Fruit fly (Drosophila melanogaster) whole organism, prepupa: Measurements from ENCODE around the gene Cp19.
A peak's percentile ranks its signal among the peaks of the same experiment; 100 is the strongest.

Source experiments
- Blimp-1 ChIP-seq: fragments of 200-800 bp; sonication (Bioruptor generic); optimal IDR thresholded peaks from 3 replicates; lab custom pipeline; 2017; ENCODE audit warnings: missing biosample characterization, missing genetic modification characterization, mild to moderate bottlenecking, moderate library complexity, missing genetic modification reagents
- CG10631 ChIP-seq: fragments of 200-800 bp; sonication (Bioruptor generic); optimal IDR thresholded peaks from 2 replicates; lab custom pipeline; 2016; ENCODE audit warnings: missing biosample characterization, missing genetic modification characterization
- CG10669 ChIP-seq: fragments of 200-800 bp; sonication (Bioruptor generic); optimal IDR thresholded peaks from 3 replicates; lab custom pipeline; 2018; ENCODE audit warnings: missing biosample characterization, mild to moderate bottlenecking, missing genetic modification characterization, moderate library complexity
- CG11294 ChIP-seq: fragments of 200-800 bp; sonication (Bioruptor generic); IDR thresholded peaks from 2 replicates; pipeline ENCODE4 v1.3.6; 2022; ENCODE audit warnings: missing biosample characterization, missing genetic modification characterization
- CG11902 ChIP-seq: fragments of 200-800 bp; sonication (Bioruptor generic); optimal IDR thresholded peaks from 3 replicates; lab custom pipeline; 2016; ENCODE audit warnings: missing biosample characterization, missing genetic modification characterization
- CG15336 ChIP-seq: fragments of 200-800 bp; sonication (Bioruptor generic); IDR thresholded peaks from 2 replicates; pipeline ENCODE4 v1.3.6; 2022; ENCODE audit warnings: missing biosample characterization, missing genetic modification characterization
- CG1621 ChIP-seq: fragments of 200-800 bp; sonication (Bioruptor generic); optimal IDR thresholded peaks from 3 replicates; lab custom pipeline; 2018; ENCODE audit warnings: missing biosample characterization, mild to moderate bottlenecking, missing genetic modification characterization
- CG31627 ChIP-seq: fragments of 200-800 bp; sonication (Bioruptor generic); optimal IDR thresholded peaks from 3 replicates; lab custom pipeline; 2016; ENCODE audit warnings: missing biosample characterization, missing genetic modification characterization
- CG32006 ChIP-seq: fragments of 200-800 bp; sonication (Bioruptor generic); optimal IDR thresholded peaks from 3 replicates; lab custom pipeline; 2017; ENCODE audit warnings: missing biosample characterization, mild to moderate bottlenecking, missing genetic modification characterization
- CG3919 ChIP-seq: fragments of 200-800 bp; sonication (Bioruptor generic); optimal IDR thresholded peaks from 3 replicates; lab custom pipeline; 2016; ENCODE audit warnings: missing biosample characterization, missing genetic modification characterization
- CG4318 ChIP-seq: fragments of 200-800 bp; sonication (Bioruptor generic); optimal IDR thresholded peaks from 3 replicates; lab custom pipeline; 2017; ENCODE audit warnings: missing biosample characterization, mild to moderate bottlenecking, missing genetic modification characterization
- CG6163 ChIP-seq: fragments of 200-800 bp; sonication (Bioruptor generic); IDR thresholded peaks from 3 replicates; pipeline ENCODE4 v1.3.6; 2022; ENCODE audit warnings: missing biosample characterization, missing genetic modification characterization
- CG6276 ChIP-seq: fragments of 200-800 bp; sonication (Bioruptor generic); optimal IDR thresholded peaks from 2 replicates; lab custom pipeline; 2017; ENCODE audit warnings: missing biosample characterization, mild to moderate bottlenecking, missing genetic modification characterization
- CG6792 ChIP-seq: fragments of 200-800 bp; sonication (Bioruptor generic); optimal IDR thresholded peaks from 3 replicates; lab custom pipeline; 2016; ENCODE audit warnings: missing biosample characterization, missing genetic modification characterization
- CG6808 ChIP-seq: fragments of 200-800 bp; sonication (Bioruptor generic); optimal IDR thresholded peaks from 3 replicates; lab custom pipeline; 2017; ENCODE audit warnings: missing biosample characterization, missing genetic modification characterization, mild to moderate bottlenecking, moderate library complexity, missing genetic modification reagents
- CG6854 ChIP-seq: fragments of 200-800 bp; sonication (Bioruptor generic); optimal IDR thresholded peaks from 2 replicates; lab custom pipeline; 2017; ENCODE audit warnings: missing biosample characterization, mild to moderate bottlenecking, missing genetic modification characterization
- CG7368 ChIP-seq: fragments of 200-800 bp; sonication (Bioruptor generic); optimal IDR thresholded peaks from 3 replicates; lab custom pipeline; 2016; ENCODE audit warnings: missing biosample characterization, missing genetic modification characterization
- CG8119 ChIP-seq: fragments of 200-800 bp; sonication (Bioruptor generic); IDR thresholded peaks from 3 replicates; pipeline ENCODE4 v1.3.6; 2022; ENCODE audit warnings: missing biosample characterization, missing genetic modification characterization
- CG8319 ChIP-seq: fragments of 200-800 bp; sonication (Bioruptor generic); optimal IDR thresholded peaks from 3 replicates; lab custom pipeline; 2016; ENCODE audit warnings: missing biosample characterization, missing genetic modification characterization
- CG8632 ChIP-seq: fragments of 200-800 bp; sonication (Bioruptor generic); optimal IDR thresholded peaks from 3 replicates; lab custom pipeline; 2016; ENCODE audit warnings: missing biosample characterization, missing genetic modification characterization
- CG9139 ChIP-seq: fragments of 200-800 bp; sonication (Bioruptor generic); optimal IDR thresholded peaks from 3 replicates; lab custom pipeline; 2017; ENCODE audit warnings: missing biosample characterization, mild to moderate bottlenecking, missing genetic modification characterization
- Eip75B ChIP-seq: fragments of 200-800 bp; sonication (Bioruptor generic); optimal IDR thresholded peaks from 3 replicates; lab custom pipeline; 2016; ENCODE audit warnings: missing biosample characterization, missing genetic modification characterization
- Eip78C ChIP-seq: fragments of 200-800 bp; sonication (Bioruptor generic); peaks from one replicate; lab custom pipeline; 2016; ENCODE audit warnings: missing biosample characterization, missing genetic modification characterization
- Eip93F ChIP-seq: fragments of 200-800 bp; sonication (Bioruptor generic); optimal IDR thresholded peaks from 2 replicates; lab custom pipeline; 2016; ENCODE audit warnings: missing biosample characterization, mild to moderate bottlenecking, missing genetic modification characterization
- Ets21C ChIP-seq: fragments of 200-800 bp; sonication (Bioruptor generic); optimal IDR thresholded peaks from 3 replicates; lab custom pipeline; 2016; ENCODE audit warnings: missing biosample characterization, missing genetic modification characterization
- Ets96B ChIP-seq: fragments of 200-800 bp; optimal IDR thresholded peaks from 2 replicates; lab custom pipeline; 2019; ENCODE audit warnings: missing biosample characterization, mild to moderate bottlenecking, missing genetic modification characterization, moderate library complexity
- Gug ChIP-seq: fragments of 200-800 bp; sonication (Bioruptor generic); IDR thresholded peaks from 2 replicates; pipeline ENCODE4 v1.3.6; 2022; ENCODE audit warnings: missing biosample characterization, missing genetic modification characterization
- Hr38 ChIP-seq: sonication (Bioruptor generic); optimal IDR thresholded peaks from 2 replicates; lab custom pipeline; 2016; ENCODE audit warnings: missing biosample characterization, missing genetic modification characterization
- Lpt ChIP-seq: fragments of 200-800 bp; sonication (Bioruptor generic); optimal IDR thresholded peaks from 3 replicates; lab custom pipeline; 2016; ENCODE audit warnings: missing biosample characterization, missing genetic modification characterization
- Met ChIP-seq: fragments of 200-800 bp; sonication (Bioruptor generic); optimal IDR thresholded peaks from 3 replicates; lab custom pipeline; 2016; ENCODE audit warnings: missing biosample characterization, missing genetic modification characterization
- OdsH ChIP-seq: fragments of 200-800 bp; sonication (Bioruptor generic); optimal IDR thresholded peaks from 3 replicates; lab custom pipeline; 2016; ENCODE audit warnings: missing biosample characterization, missing genetic modification characterization
- Smox ChIP-seq: fragments of 200-800 bp; sonication (Bioruptor generic); optimal IDR thresholded peaks from 3 replicates; lab custom pipeline; 2016; ENCODE audit warnings: missing biosample characterization, missing genetic modification characterization
- achi ChIP-seq: fragments of 200-800 bp; sonication (Bioruptor generic); optimal IDR thresholded peaks from 3 replicates; lab custom pipeline; 2016; ENCODE audit warnings: missing biosample characterization, missing genetic modification characterization
- acj6 ChIP-seq: fragments of 200-800 bp; sonication (Bioruptor generic); optimal IDR thresholded peaks from 3 replicates; lab custom pipeline; 2016; ENCODE audit warnings: missing biosample characterization, missing genetic modification characterization
- dac ChIP-seq: fragments of 200-800 bp; sonication (Bioruptor generic); optimal IDR thresholded peaks from 2 replicates; lab custom pipeline; 2017; ENCODE audit warnings: missing biosample characterization, mild to moderate bottlenecking, missing genetic modification characterization
- dsx ChIP-seq: fragments of 200-800 bp; optimal IDR thresholded peaks from 3 replicates; lab custom pipeline; 2019; ENCODE audit warnings: missing biosample characterization, mild to moderate bottlenecking, missing genetic modification characterization, moderate library complexity; ENCODE audit not compliant: poor library complexity, severe bottlenecking
- esn ChIP-seq: fragments of 200-800 bp; sonication (Bioruptor generic); optimal IDR thresholded peaks from 2 replicates; lab custom pipeline; 2016; ENCODE audit warnings: missing biosample characterization, mild to moderate bottlenecking, missing genetic modification characterization, moderate library complexity
- fd59A ChIP-seq: fragments of 200-800 bp; sonication (Bioruptor generic); optimal IDR thresholded peaks from 2 replicates; lab custom pipeline; 2017; ENCODE audit warnings: missing biosample characterization, mild to moderate bottlenecking, missing genetic modification characterization, missing genetic modification reagents
- fd85E ChIP-seq: fragments of 200-800 bp; sonication (Bioruptor generic); optimal IDR thresholded peaks from 3 replicates; lab custom pipeline; 2016; ENCODE audit warnings: missing biosample characterization, missing genetic modification characterization
- fkh ChIP-seq: fragments of 200-800 bp; sonication (Bioruptor generic); optimal IDR thresholded peaks from 3 replicates; lab custom pipeline; 2017; ENCODE audit warnings: missing biosample characterization, mild to moderate bottlenecking, missing genetic modification characterization, moderate library complexity
- lz ChIP-seq: fragments of 200-800 bp; sonication (Bioruptor generic); optimal IDR thresholded peaks from 3 replicates; lab custom pipeline; 2016; ENCODE audit warnings: missing biosample characterization, missing genetic modification characterization
- net ChIP-seq: fragments of 200-800 bp; sonication (Bioruptor generic); optimal IDR thresholded peaks from 3 replicates; lab custom pipeline; 2016; ENCODE audit warnings: missing biosample characterization, missing genetic modification characterization
- salr ChIP-seq, 2 experiments: fragments of 200-800 bp; sonication (Bioruptor generic); optimal IDR thresholded peaks; 3 replicates each; lab custom pipeline; 2016 to 2018; ENCODE audit warnings: missing biosample characterization in 2 of 2, missing genetic modification characterization in 2 of 2, mild to moderate bottlenecking in 1 of 2
- spab ChIP-seq: fragments of 200-800 bp; sonication (Bioruptor generic); optimal IDR thresholded peaks from 2 replicates; lab custom pipeline; 2017; ENCODE audit warnings: missing biosample characterization, mild to moderate bottlenecking, missing genetic modification characterization, missing genetic modification reagents
- ss ChIP-seq, 2 experiments: fragments of 200-800 bp; sonication (Bioruptor generic); optimal IDR thresholded peaks; 2 replicates in 1 of 2; 3 replicates in 1 of 2; lab custom pipeline; 2017 to 2018; ENCODE audit warnings: mild to moderate bottlenecking in 2 of 2, missing biosample characterization in 2 of 2, missing genetic modification characterization in 2 of 2, moderate library complexity in 1 of 2
- svp ChIP-seq: fragments of 200-800 bp; sonication (Bioruptor generic); peaks from one replicate; lab custom pipeline; 2016; ENCODE audit warnings: missing biosample characterization, missing genetic modification characterization
- topi ChIP-seq: fragments of 200-800 bp; sonication (Bioruptor generic); optimal IDR thresholded peaks from 3 replicates; lab custom pipeline; 2016; ENCODE audit warnings: missing biosample characterization, missing genetic modification characterization
- vri ChIP-seq: fragments of 200-800 bp; sonication (Bioruptor generic); optimal IDR thresholded peaks from 3 replicates; lab custom pipeline; 2016; ENCODE audit warnings: missing biosample characterization, mild to moderate bottlenecking, missing genetic modification characterization

Gene Cp19

dm6 chr3L:8765969-8766538 lies 36.4 kb downstream of the Cp19 start (continued):
- TF ChIP-seq CG4318 (GFP tag; lab: Kevin White, UChicago) (peak; percentile 95), CG15336 (GFP tag; lab: Robert Waterston, UW) (peak; percentile 94), svp (peak; percentile 99), topi (GFP tag; lab: Kevin White, UChicago) (peak; percentile 98), CG11902 (GFP tag; lab: Kevin White, UChicago) (peak; percentile 98), lz (GFP tag; lab: Kevin White, UChicago) (peak; percentile 99), CG8119 (GFP tag; lab: Robert Waterston, UW) (peak; percentile 95), esn (peak; percentile 99), CG11294 (GFP tag; lab: Robert Waterston, UW) (peak; percentile 95)

- peak; percentile 74 for TF ChIP-seq CG6276 (GFP tag; lab: Kevin White, UChicago)
- TF ChIP-seq Ets21C (GFP tag; lab: Kevin White, UChicago) = peak; percentile 57
- TF ChIP-seq spab (GFP tag; lab: Kevin White, UChicago) = peak; percentile 65
- TF ChIP-seq OdsH (GFP tag; lab: Kevin White, UChicago) = peak; percentile 81
- TF ChIP-seq CG11902 (GFP tag; lab: Kevin White, UChicago) = peak; percentile 63
- TF ChIP-seq CG9139 (GFP tag; lab: Kevin White, UChicago) = peak; percentile 30
- TF ChIP-seq CG31627 (GFP tag; lab: Kevin White, UChicago) = peak; percentile 72
- peak; percentile 65 for TF ChIP-seq CG6163 (GFP tag; lab: Robert Waterston, UW)
- TF ChIP-seq Hr38 (GFP tag; lab: Kevin White, UChicago) = no peak
- TF ChIP-seq fd59A (GFP tag; lab: Kevin White, UChicago) = peak; percentile 72
- TF ChIP-seq net (GFP tag; lab: Kevin White, UChicago) = peak; percentile 79
- peak; percentile 47 for TF ChIP-seq dsx (GFP tag; lab: Kevin White, UChicago)
- TF ChIP-seq salr (GFP tag; optimal IDR thresholded peaks at IDR 0.05; lab: Kevin White, UChicago) = peak; percentile 17 to 63
- peak; percentile 41 for TF ChIP-seq Lpt (GFP tag; lab: Kevin White, UChicago)
- no peak for TF ChIP-seq fd85E
- TF ChIP-seq CG3919 (GFP tag; lab: Kevin White, UChicago) = peak; percentile 74
- TF ChIP-seq ss (GFP tag; optimal IDR thresholded peaks at IDR 0.05; lab: Kevin White, UChicago) = peak; percentile 35 to 71
- peak; percentile 12 for TF ChIP-seq Blimp-1 (GFP tag; lab: Kevin White, UChicago)
- peak; percentile 36 for TF ChIP-seq dac (GFP tag; lab: Kevin White, UChicago)
- TF ChIP-seq CG15336 (GFP tag; lab: Robert Waterston, UW) = peak; percentile 62
- peak; percentile 48 for TF ChIP-seq CG8319 (GFP tag; lab: Kevin White, UChicago)
- TF ChIP-seq Ets96B (tag; lab: Kevin White, UChicago) = peak; percentile 72
- peak; percentile 95 for TF ChIP-seq Eip78C (GFP tag; lab: Kevin White, UChicago)
- TF ChIP-seq CG6792 (GFP tag; lab: Kevin White, UChicago) = peak; percentile 68
- peak; percentile 61 for TF ChIP-seq CG4318 (GFP tag; lab: Kevin White, UChicago)
- no peak for TF ChIP-seq Eip93F (GFP tag; lab: Kevin White, UChicago)
- peak; percentile 68 for TF ChIP-seq Eip75B (GFP tag; lab: Kevin White, UChicago)
- peak; percentile 55 for TF ChIP-seq CG1621 (tag; lab: Kevin White, UChicago)
- TF ChIP-seq CG32006 (GFP tag; lab: Kevin White, UChicago) = peak; percentile 84
- TF ChIP-seq acj6 (GFP tag; lab: Kevin White, UChicago) = peak; percentile 73
- peak; percentile 48; the same call in 1 of the 2 replicates for TF ChIP-seq Gug (GFP tag; lab: Robert Waterston, UW)
- TF ChIP-seq CG6854 (GFP tag; lab: Kevin White, UChicago) = no peak
- TF ChIP-seq CG8632 (GFP tag; lab: Kevin White, UChicago) = peak; percentile 59
- TF ChIP-seq Smox (GFP tag; lab: Kevin White, UChicago) = peak; percentile 49
- peak; percentile 69 for TF ChIP-seq topi (GFP tag; lab: Kevin White, UChicago)
- TF ChIP-seq Met (GFP tag; lab: Kevin White, UChicago) = peak; percentile 69
- peak; percentile 58 for TF ChIP-seq CG7368 (GFP tag; lab: Kevin White, UChicago)
- peak; percentile 69 for TF ChIP-seq CG10669 (GFP tag; lab: Kevin White, UChicago)
- TF ChIP-seq achi (GFP tag; lab: Kevin White, UChicago) = peak; percentile 57
- peak; percentile 72 for TF ChIP-seq CG6808 (GFP tag; lab: Kevin White, UChicago)
- peak; percentile 45 for TF ChIP-seq vri
- peak; percentile 24; the same call in 1 of the 2 replicates for TF ChIP-seq CG11294 (GFP tag; lab: Robert Waterston, UW)
- TF ChIP-seq CG10631 = peak; percentile 66
- TF ChIP-seq fkh (GFP tag; lab: Kevin White, UChicago) = no peak
These were observed 38.2 kb downstream of the Cp19 start for dm6 chr3L:8767876-8768275.
